Fruit fly (Drosophila melanogaster) whole organism: ENCODE measurements around the gene CG7367.

Experiments
- CG8478 ChIP-seq: fragments of >200 bp; optimal IDR thresholded peaks from 2 replicates; lab custom pipeline; 2018; ENCODE audit warnings: inconsistent platforms
- Dll ChIP-seq: fragments of >200 bp; optimal IDR thresholded peaks from 2 replicates; lab custom pipeline; 2017
- pan ChIP-seq: fragments of >200 bp; optimal IDR thresholded peaks from 2 replicates; lab custom pipeline; 2017
- psq ChIP-seq: fragments of >200 bp; optimal IDR thresholded peaks from 2 replicates; lab custom pipeline; 2017
- usp ChIP-seq: fragments of >200 bp; optimal IDR thresholded peaks from 2 replicates; lab custom pipeline; 2017; ENCODE audit warnings: missing biosample characterization, missing genetic modification characterization, mixed read lengths

DNA sequence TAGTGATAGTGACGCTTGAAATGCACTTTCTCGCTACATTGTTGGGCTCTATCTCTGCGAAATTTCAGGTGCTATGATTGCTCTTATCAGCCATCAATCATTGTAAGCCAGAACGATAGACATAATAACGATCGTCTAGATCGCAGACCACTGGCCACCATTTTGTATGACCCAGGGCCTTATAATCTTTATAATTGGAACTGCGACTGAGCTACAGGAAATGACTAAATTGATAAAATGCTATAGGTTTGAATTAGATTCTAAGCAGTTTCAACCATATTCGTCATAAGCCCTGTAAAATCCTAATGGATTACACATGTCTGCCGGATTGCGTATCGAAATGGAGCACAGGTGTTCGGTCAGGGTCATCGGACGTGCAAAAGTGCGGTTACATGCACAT lies 49.7 kb downstream of the CG7367 start:
- TF ChIP-seq psq (lab: Kevin White, UChicago) (no peak), pan (lab: Kevin White, UChicago) (no peak), Dll (lab: Kevin White, UChicago) (no peak), usp (GFP tag; lab: Kevin White, UChicago) (no peak), CG8478 (lab: Kevin White, UChicago) (no peak)
